Worm (Caenorhabditis elegans) whole organism, late embryonic: Measurements from ENCODE around the gene F46F2.3.

Experiments used
- F13H6.1 ChIP-seq: sonication (generic microtip); optimal IDR thresholded peaks from 2 replicates; lab custom pipeline; 2016; ENCODE audit warnings: missing genetic modification characterization, missing compliant biosample characterization
- ama-1 ChIP-seq: fragments of 150-350 bp; optimal IDR thresholded peaks from 2 replicates; lab custom pipeline; 2014
- ceh-14 ChIP-seq: sonication (generic microtip); optimal IDR thresholded peaks from 2 replicates; lab custom pipeline; 2016; ENCODE audit warnings: missing genotype, missing genetic modification characterization, missing compliant biosample characterization
- nhr-11 ChIP-seq: fragments of 150-350 bp; optimal IDR thresholded peaks from 2 replicates; lab custom pipeline; 2014; ENCODE audit warnings: missing biosample characterization, missing genetic modification characterization
- npax-4 ChIP-seq: sonication (generic microtip); optimal IDR thresholded peaks from 2 replicates; lab custom pipeline; 2016; ENCODE audit warnings: missing genetic modification characterization, missing compliant biosample characterization

DNA sequence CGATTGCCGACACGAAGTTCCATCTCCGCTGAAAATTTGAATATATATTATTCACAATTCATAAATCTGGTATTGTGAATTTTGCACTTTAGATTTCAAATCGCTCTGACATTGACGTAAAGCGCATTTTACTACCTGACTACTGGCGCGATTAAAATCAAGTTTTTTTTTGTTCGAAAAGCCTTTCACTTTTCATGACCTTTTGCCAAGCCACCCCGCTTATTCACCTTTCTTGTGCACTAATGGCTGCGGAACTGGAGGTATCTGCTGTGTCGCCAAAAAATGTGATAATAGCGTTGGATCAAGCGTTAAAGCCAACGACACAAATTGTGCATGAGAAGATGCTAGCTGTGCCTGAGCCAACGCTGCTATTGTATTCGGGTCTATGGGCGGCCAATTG lies 12.8 kb upstream of the F46F2.3 start:
- TF ChIP-seq ceh-14 (tag; lab: Kevin White, UChicago) (no peak), nhr-11 (tag; lab: Kevin White, UChicago) (no peak), npax-4 (tag; lab: Kevin White, UChicago) (no peak), ama-1 (lab: Kevin White, UChicago) (no peak), F13H6.1 (no peak)
